Worm (Caenorhabditis elegans) whole organism, L3 larva: ENCODE data around the gene T05D4.5.

Source experiments
- R02D3.7 ChIP-seq: fragments of 150-350 bp; optimal IDR thresholded peaks from 2 replicates; lab custom pipeline; 2014; ENCODE audit warnings: missing biosample characterization, missing genetic modification characterization
- ZK546.5 ChIP-seq: sonication (generic microtip); optimal IDR thresholded peaks from 2 replicates; lab custom pipeline; 2017; ENCODE audit warnings: missing biosample characterization, missing genetic modification characterization
- aly-2 ChIP-seq: fragments of 150-350 bp; optimal IDR thresholded peaks from 2 replicates; lab custom pipeline; 2014; ENCODE audit warnings: missing biosample characterization, missing genetic modification characterization
- ama-1 ChIP-seq: fragments of 150-350 bp; optimal IDR thresholded peaks from 2 replicates; lab custom pipeline; 2018
- ceh-16 ChIP-seq: sonication (generic microtip); optimal IDR thresholded peaks from 2 replicates; lab custom pipeline; 2017; ENCODE audit warnings: missing biosample characterization, missing genetic modification characterization
- ceh-28 ChIP-seq: fragments of 150-350 bp; optimal IDR thresholded peaks from 2 replicates; lab custom pipeline; 2014; ENCODE audit warnings: missing biosample characterization, missing genetic modification reagents, missing genetic modification characterization
- ceh-82 ChIP-seq: fragments of 150-350 bp; optimal IDR thresholded peaks from 2 replicates; lab custom pipeline; 2014; ENCODE audit warnings: missing biosample characterization, missing genetic modification characterization
- ceh-9 ChIP-seq: sonication (generic microtip); optimal IDR thresholded peaks from 2 replicates; lab custom pipeline; 2018; ENCODE audit warnings: missing biosample characterization, missing genetic modification characterization
- daf-12 ChIP-seq: fragments of 150-350 bp; optimal IDR thresholded peaks from 2 replicates; lab custom pipeline; 2014; ENCODE audit warnings: missing biosample characterization, missing genetic modification reagents, missing genetic modification characterization
- egl-27 ChIP-seq: sonication (generic microtip); optimal IDR thresholded peaks from 4 replicates; lab custom pipeline; 2017; ENCODE audit warnings: missing biosample characterization, missing genetic modification reagents, missing genetic modification characterization
- egl-5 ChIP-seq: fragments of 150-350 bp; optimal IDR thresholded peaks from 2 replicates; lab custom pipeline; 2017; ENCODE audit warnings: missing biosample characterization, missing genetic modification reagents, missing genetic modification characterization, inconsistent platforms
- elt-1 ChIP-seq: fragments of 150-350 bp; optimal IDR thresholded peaks from 2 replicates; lab custom pipeline; 2014; ENCODE audit warnings: missing biosample characterization, missing genetic modification characterization
- elt-2 ChIP-seq: sonication (generic microtip); optimal IDR thresholded peaks from 2 replicates; lab custom pipeline; 2016; ENCODE audit warnings: missing genetic modification reagents, mild to moderate bottlenecking, missing genetic modification characterization, missing compliant biosample characterization
- elt-3 ChIP-seq, 3 experiments: fragments of 150-350 bp in 1 of 3; sonication (generic microtip) in 2 of 3; optimal IDR thresholded peaks; 2 replicates in 2 of 3; 4 replicates in 1 of 3; lab custom pipeline; 2014 to 2017; ENCODE audit warnings: missing biosample characterization in 3 of 3, missing genetic modification characterization in 3 of 3
- eor-1 ChIP-seq, 2 experiments: fragments of 150-350 bp; optimal IDR thresholded peaks; 2 replicates each; lab custom pipeline; 2014 to 2018; ENCODE audit warnings: missing biosample characterization in 2 of 2, missing genetic modification characterization in 2 of 2
- fkh-10 ChIP-seq: sonication (generic microtip); optimal IDR thresholded peaks from 2 replicates; lab custom pipeline; 2017; ENCODE audit warnings: missing biosample characterization, missing genetic modification reagents, missing genetic modification characterization
- fkh-2 ChIP-seq: fragments of 150-350 bp; optimal IDR thresholded peaks from 2 replicates; lab custom pipeline; 2014; ENCODE audit warnings: missing biosample characterization, missing genetic modification reagents, missing genetic modification characterization
- fos-1 ChIP-seq: fragments of 150-350 bp; optimal IDR thresholded peaks from 2 replicates; lab custom pipeline; 2014; ENCODE audit warnings: missing biosample characterization, missing genetic modification characterization
- hmg-11 ChIP-seq: sonication (generic microtip); optimal IDR thresholded peaks from 2 replicates; lab custom pipeline; 2016; ENCODE audit warnings: missing genetic modification characterization, missing compliant biosample characterization
- jun-1 ChIP-seq: fragments of 150-350 bp; optimal IDR thresholded peaks from 2 replicates; lab custom pipeline; 2014; ENCODE audit warnings: missing biosample characterization, missing genetic modification reagents, missing genetic modification characterization
- lin-15B ChIP-seq: fragments of 150-350 bp; optimal IDR thresholded peaks from 2 replicates; lab custom pipeline; 2014; ENCODE audit warnings: missing biosample characterization, missing genetic modification characterization
- lin-39 ChIP-seq: fragments of 150-350 bp; optimal IDR thresholded peaks from 2 replicates; lab custom pipeline; 2018; ENCODE audit warnings: missing biosample characterization, missing genetic modification reagents, missing genetic modification characterization
- lsy-12 ChIP-seq: sonication (generic microtip); optimal IDR thresholded peaks from 2 replicates; lab custom pipeline; 2016; ENCODE audit warnings: mild to moderate bottlenecking, missing genetic modification characterization, missing compliant biosample characterization
- mdl-1 ChIP-seq: fragments of 150-350 bp; optimal IDR thresholded peaks from 2 replicates; lab custom pipeline; 2014; ENCODE audit warnings: missing biosample characterization, missing genetic modification characterization
- mml-1 ChIP-seq: fragments of 150-350 bp; sonication (generic microtip); optimal IDR thresholded peaks from 3 replicates; lab custom pipeline; 2014; ENCODE audit warnings: missing biosample characterization, missing genetic modification characterization
- nfya-1 ChIP-seq: sonication (generic microtip); optimal IDR thresholded peaks from 2 replicates; lab custom pipeline; 2017; ENCODE audit warnings: missing genetic modification characterization, mild to moderate bottlenecking, missing compliant biosample characterization, antibody characterized with exemption, moderate library complexity; ENCODE audit not compliant: insufficient read depth
- nhr-11 ChIP-seq: fragments of 150-350 bp; optimal IDR thresholded peaks from 2 replicates; lab custom pipeline; 2014; ENCODE audit warnings: missing biosample characterization, missing genetic modification characterization
- nhr-12 ChIP-seq: fragments of 150-350 bp; optimal IDR thresholded peaks from 2 replicates; lab custom pipeline; 2014; ENCODE audit warnings: missing biosample characterization, missing genetic modification characterization
- nhr-23 ChIP-seq: fragments of 150-350 bp; optimal IDR thresholded peaks from 2 replicates; lab custom pipeline; 2014; ENCODE audit warnings: missing biosample characterization, missing genetic modification reagents, missing genetic modification characterization
- nhr-237 ChIP-seq: fragments of 150-350 bp; optimal IDR thresholded peaks from 2 replicates; lab custom pipeline; 2014; ENCODE audit warnings: missing biosample characterization, missing genetic modification characterization
- nhr-25 ChIP-seq: sonication (generic microtip); optimal IDR thresholded peaks from 2 replicates; lab custom pipeline; 2017; ENCODE audit warnings: missing biosample characterization, missing genetic modification characterization
- nhr-28 ChIP-seq: fragments of 150-350 bp; optimal IDR thresholded peaks from 2 replicates; lab custom pipeline; 2014; ENCODE audit warnings: missing biosample characterization, missing genetic modification characterization
- nhr-43 ChIP-seq: sonication (generic microtip); optimal IDR thresholded peaks from 2 replicates; lab custom pipeline; 2016; ENCODE audit warnings: mild to moderate bottlenecking, missing genetic modification characterization, missing compliant biosample characterization; ENCODE audit not compliant: poor library complexity, severe bottlenecking
- nhr-67 ChIP-seq: fragments of 150-350 bp; optimal IDR thresholded peaks from 2 replicates; lab custom pipeline; 2014; ENCODE audit warnings: missing biosample characterization, missing genetic modification characterization
- nhr-76 ChIP-seq: fragments of 150-350 bp; sonication (generic microtip); optimal IDR thresholded peaks from 5 replicates; lab custom pipeline; 2014; ENCODE audit warnings: missing biosample characterization, missing genetic modification characterization
- nhr-77 ChIP-seq: fragments of 150-350 bp; optimal IDR thresholded peaks from 2 replicates; lab custom pipeline; 2014; ENCODE audit warnings: missing biosample characterization, missing genetic modification characterization
- pha-4 ChIP-seq: fragments of 150-350 bp; optimal IDR thresholded peaks from 2 replicates; lab custom pipeline; 2014; ENCODE audit warnings: missing biosample characterization, missing genetic modification reagents, missing genetic modification characterization
- pqm-1 ChIP-seq: fragments of 150-350 bp; optimal IDR thresholded peaks from 2 replicates; lab custom pipeline; 2017; ENCODE audit warnings: missing biosample characterization, missing genetic modification characterization, inconsistent platforms
- sea-2 ChIP-seq: fragments of 150-350 bp; sonication (generic microtip); optimal IDR thresholded peaks from 4 replicates; lab custom pipeline; 2014; ENCODE audit warnings: missing biosample characterization, missing genetic modification reagents, missing genetic modification characterization
- skn-1 ChIP-seq: fragments of 150-350 bp; optimal IDR thresholded peaks from 2 replicates; lab custom pipeline; 2014; ENCODE audit warnings: missing biosample characterization, missing genetic modification characterization
- snpc-4 ChIP-seq: fragments of 150-350 bp; optimal IDR thresholded peaks from 2 replicates; lab custom pipeline; 2014; ENCODE audit warnings: missing biosample characterization, missing genetic modification characterization
- tbx-2 ChIP-seq: sonication (generic microtip); optimal IDR thresholded peaks from 2 replicates; lab custom pipeline; 2016; ENCODE audit warnings: mild to moderate bottlenecking, missing genetic modification characterization, missing compliant biosample characterization
- unc-39 ChIP-seq: sonication (generic microtip); optimal IDR thresholded peaks from 4 replicates; lab custom pipeline; 2017; ENCODE audit warnings: missing biosample characterization, missing genetic modification characterization
- unc-62 ChIP-seq: fragments of 150-350 bp; sonication (generic microtip); optimal IDR thresholded peaks from 4 replicates; lab custom pipeline; 2014; ENCODE audit warnings: missing biosample characterization, missing genetic modification reagents, missing genetic modification characterization
- zag-1 ChIP-seq: fragments of 150-350 bp; optimal IDR thresholded peaks from 2 replicates; lab custom pipeline; 2014; ENCODE audit warnings: missing biosample characterization, missing genetic modification characterization
- ztf-11 ChIP-seq: fragments of 150-350 bp; optimal IDR thresholded peaks from 2 replicates; lab custom pipeline; 2014; ENCODE audit warnings: missing biosample characterization, missing genetic modification characterization
- ztf-4 ChIP-seq: fragments of 150-350 bp; optimal IDR thresholded peaks from 2 replicates; lab custom pipeline; 2014; ENCODE audit warnings: missing biosample characterization, missing genetic modification characterization

The T05D4.5 gene

ce11 chrIII:13621717-13622116 lies 41.1 kb downstream of the T05D4.5 start:
- TF ChIP-seq fos-1 (tag; lab: Kevin White, UChicago) (no peak), egl-5 (tag; lab: Kevin White, UChicago) (no peak), hmg-11 (tag; lab: Kevin White, UChicago) (no peak), ama-1 (lab: Kevin White, UChicago) (no peak), ZK546.5 (tag; lab: Kevin White, UChicago) (no peak), ceh-9 (tag; lab: Kevin White, UChicago) (no peak), ceh-82 (tag; lab: Kevin White, UChicago) (no peak), sea-2 (GFP tag; lab: Kevin White, UChicago) (no peak), pha-4 (tag; lab: Kevin White, UChicago) (no peak), lsy-12 (tag; lab: Kevin White, UChicago) (no peak), elt-2 (tag; lab: Kevin White, UChicago) (no peak), nfya-1 (tag; lab: Kevin White, UChicago) (no peak), fkh-2 (no peak)

ce11 chrIII:13622268-13622667 lies 41.6 kb downstream of the T05D4.5 start, which contains the start of gene hip-1:
Gene hip-1, minus strand, starts transcription at chrIII:13622492.
- TF ChIP-seq ZK546.5 (tag; lab: Kevin White, UChicago) (no peak), unc-62 (GFP tag; lab: Kevin White, UChicago) (no peak), nhr-11 (tag; lab: Kevin White, UChicago) (no peak), mdl-1 (tag; lab: Kevin White, UChicago) (no peak), ceh-28 (no peak), ceh-82 (tag; lab: Kevin White, UChicago) (no peak), nfya-1 (tag; lab: Kevin White, UChicago) (peak; percentile 60), pqm-1 (tag; lab: Kevin White, UChicago) (no peak), R02D3.7 (tag; lab: Kevin White, UChicago) (no peak), ztf-4 (no peak), ama-1 (lab: Kevin White, UChicago) (no peak), snpc-4 (tag; lab: Kevin White, UChicago) (peak; percentile 25), fkh-10 (no peak), lsy-12 (tag; lab: Kevin White, UChicago) (no peak), mml-1 (tag; lab: Kevin White, UChicago) (no peak), lin-39 (tag; lab: Kevin White, UChicago) (no peak), hmg-11 (tag; lab: Kevin White, UChicago) (peak; percentile 76), fos-1 (tag; lab: Kevin White, UChicago) (no peak), nhr-43 (tag; lab: Kevin White, UChicago) (no peak), jun-1 (tag; lab: Kevin White, UChicago) (no peak), egl-27 (tag; lab: Kevin White, UChicago) (no peak), elt-3 (tag; optimal IDR thresholded peaks at IDR 0.05; lab: Kevin White, UChicago) (no peak), nhr-67 (no peak), ceh-16 (no peak), elt-1 (no peak), fkh-2 (no peak), elt-2 (tag; lab: Kevin White, UChicago) (peak; percentile 16), nhr-28 (tag; lab: Kevin White, UChicago) (no peak), tbx-2 (no peak), daf-12 (tag; lab: Kevin White, UChicago) (no peak), aly-2 (tag; lab: Kevin White, UChicago) (no peak), nhr-77 (tag; lab: Kevin White, UChicago) (no peak), nhr-23 (no peak), zag-1 (tag; lab: Kevin White, UChicago) (no peak), nhr-12 (tag; lab: Kevin White, UChicago) (no peak), pha-4 (tag; lab: Kevin White, UChicago) (peak; percentile 62), unc-39 (tag; lab: Kevin White, UChicago) (no peak), ceh-9 (tag; lab: Kevin White, UChicago) (no peak), lin-15B (peak; percentile 21), nhr-25 (tag; lab: Kevin White, UChicago) (peak; percentile 13), nhr-76 (tag; lab: Kevin White, UChicago) (no peak), egl-5 (tag; lab: Kevin White, UChicago) (no peak), skn-1 (tag; lab: Kevin White, UChicago) (no peak), sea-2 (GFP tag; lab: Kevin White, UChicago) (no peak), ztf-11 (tag; lab: Kevin White, UChicago) (no peak), eor-1 (tag; optimal IDR thresholded peaks at IDR 0.05; lab: Kevin White, UChicago) (no peak), nhr-237 (tag; lab: Kevin White, UChicago) (no peak)
